Worm (Caenorhabditis elegans) whole organism, young adult: ENCODE measurements around the gene cwp-2.

Experiments
- B0035.1 ChIP-seq: sonication (generic microtip); optimal IDR thresholded peaks from 2 replicates; lab custom pipeline; 2016; ENCODE audit warnings: missing genetic modification characterization, mild to moderate bottlenecking, missing compliant biosample characterization, missing genotype, missing genetic modification reagents
- B0336.3 ChIP-seq: fragments of 200-800 bp; sonication (Bioruptor generic); IDR thresholded peaks from 2 replicates; pipeline ENCODE4 v1.3.6; 2022; ENCODE audit warnings: missing genetic modification characterization, missing compliant biosample characterization
- D2030.7 ChIP-seq: fragments of 200-800 bp; sonication (Bioruptor generic); IDR thresholded peaks from 2 replicates; pipeline ENCODE4 v1.3.6; 2022; ENCODE audit warnings: missing genetic modification reagents, missing genetic modification characterization, missing compliant biosample characterization
- F39B2.1 ChIP-seq: fragments of 200-800 bp; sonication (Bioruptor generic); IDR thresholded peaks from 2 replicates; pipeline ENCODE4 v1.3.6; 2022; ENCODE audit warnings: missing genetic modification reagents, missing genetic modification characterization, missing compliant biosample characterization
- F52B5.7 ChIP-seq: sonication (generic microtip); optimal IDR thresholded peaks from 2 replicates; lab custom pipeline; 2016; ENCODE audit warnings: mild to moderate bottlenecking, missing genetic modification characterization, missing compliant biosample characterization
- F55B11.4 ChIP-seq: sonication (generic microtip); optimal IDR thresholded peaks from 2 replicates; lab custom pipeline; 2016; ENCODE audit warnings: missing compliant biosample characterization, missing genetic modification characterization, borderline replicate concordance; ENCODE audit not compliant: insufficient read depth
- F57C9.4 ChIP-seq: sonication (generic microtip); optimal IDR thresholded peaks from 2 replicates; lab custom pipeline; 2017; ENCODE audit warnings: mild to moderate bottlenecking, missing genetic modification characterization, missing compliant biosample characterization
- K11D2.4 ChIP-seq: fragments of 200-800 bp; sonication (Bioruptor generic); IDR thresholded peaks from 2 replicates; pipeline ENCODE4 v1.3.6; 2022; ENCODE audit warnings: missing genetic modification reagents, missing genetic modification characterization, missing compliant biosample characterization
- T07F8.4 ChIP-seq: sonication (generic microtip); optimal IDR thresholded peaks from 2 replicates; lab custom pipeline; 2016; ENCODE audit warnings: mild to moderate bottlenecking, missing genetic modification characterization, moderate library complexity, missing compliant biosample characterization
- T26A5.8 ChIP-seq: sonication (generic microtip); optimal IDR thresholded peaks from 2 replicates; lab custom pipeline; 2016; ENCODE audit warnings: missing genetic modification characterization, missing compliant biosample characterization
- ZK185.1 ChIP-seq: sonication (generic microtip); optimal IDR thresholded peaks from 2 replicates; lab custom pipeline; 2016; ENCODE audit warnings: mild to moderate bottlenecking, missing genetic modification characterization, missing compliant biosample characterization; ENCODE audit not compliant: poor library complexity, severe bottlenecking
- aptf-3 ChIP-seq: fragments of 200-800 bp; sonication (Bioruptor generic); IDR thresholded peaks from 2 replicates; pipeline ENCODE4 v1.3.6; 2022; ENCODE audit warnings: missing genetic modification characterization, missing compliant biosample characterization
- bed-2 ChIP-seq: fragments of 200-800 bp; sonication (Bioruptor generic); IDR thresholded peaks from 2 replicates; pipeline ENCODE4 v1.3.6; 2022; ENCODE audit warnings: missing genetic modification reagents, missing genetic modification characterization, missing compliant biosample characterization
- ccch-3 ChIP-seq: fragments of 200-800 bp; sonication (Bioruptor generic); optimal IDR thresholded peaks from 2 replicates; lab custom pipeline; 2018; ENCODE audit warnings: mild to moderate bottlenecking, missing genetic modification characterization, missing compliant biosample characterization
- cebp-2 ChIP-seq: fragments of 200-800 bp; sonication (Bioruptor generic); IDR thresholded peaks from 2 replicates; pipeline ENCODE4 v1.3.6; 2022; ENCODE audit warnings: missing genetic modification characterization, missing compliant biosample characterization
- ceh-27 ChIP-seq: fragments of 200-800 bp; sonication (Bioruptor generic); optimal IDR thresholded peaks from 2 replicates; lab custom pipeline; 2018; ENCODE audit warnings: mild to moderate bottlenecking, missing genetic modification characterization, moderate library complexity, missing compliant biosample characterization
- ceh-79 ChIP-seq: sonication (generic microtip); optimal IDR thresholded peaks from 2 replicates; lab custom pipeline; 2017; ENCODE audit warnings: mild to moderate bottlenecking, missing genetic modification characterization, missing compliant biosample characterization
- ceh-91 ChIP-seq: fragments of 200-800 bp; sonication (Bioruptor generic); IDR thresholded peaks from 2 replicates; pipeline ENCODE4 v1.3.6; 2022; ENCODE audit warnings: missing genetic modification reagents, missing genetic modification characterization, missing compliant biosample characterization
- die-1 ChIP-seq: sonication (generic microtip); optimal IDR thresholded peaks from 2 replicates; lab custom pipeline; 2016; ENCODE audit warnings: missing genotype, mild to moderate bottlenecking, missing genetic modification characterization, missing compliant biosample characterization
- dpff-1 ChIP-seq: sonication (generic microtip); optimal IDR thresholded peaks from 2 replicates; lab custom pipeline; 2017; ENCODE audit warnings: mild to moderate bottlenecking, missing genetic modification characterization, missing compliant biosample characterization
- dpl-1 ChIP-seq: fragments of 150-350 bp; optimal IDR thresholded peaks from 2 replicates; lab custom pipeline; 2014; ENCODE audit warnings: missing biosample characterization, missing genetic modification reagents, missing genetic modification characterization
- egl-18 ChIP-seq: fragments of 200-800 bp; sonication (Bioruptor generic); IDR thresholded peaks from 2 replicates; pipeline ENCODE4 v1.3.6; 2022; ENCODE audit warnings: missing genetic modification reagents, missing genetic modification characterization, missing compliant biosample characterization
- egl-44 ChIP-seq: fragments of 200-800 bp; sonication (Bioruptor generic); IDR thresholded peaks from 2 replicates; pipeline ENCODE4 v1.3.6; 2022; ENCODE audit warnings: missing genetic modification reagents, missing genetic modification characterization, missing compliant biosample characterization
- egrh-3 ChIP-seq: fragments of 200-800 bp; sonication (Bioruptor generic); IDR thresholded peaks from 2 replicates; pipeline ENCODE4 v1.3.6; 2022; ENCODE audit warnings: missing genetic modification reagents, missing genetic modification characterization, missing compliant biosample characterization
- ekl-4 ChIP-seq: fragments of 200-800 bp; sonication (Bioruptor generic); IDR thresholded peaks from 2 replicates; pipeline ENCODE4 v1.3.6; 2022; ENCODE audit warnings: missing genetic modification reagents, missing genetic modification characterization, missing compliant biosample characterization
- ets-4 ChIP-seq: fragments of 200-800 bp; sonication (Bioruptor generic); optimal IDR thresholded peaks from 2 replicates; lab custom pipeline; 2018; ENCODE audit warnings: mild to moderate bottlenecking, missing genetic modification characterization, missing compliant biosample characterization
- him-1 ChIP-seq: sonication (generic microtip); optimal IDR thresholded peaks from 2 replicates; lab custom pipeline; 2016; ENCODE audit warnings: missing genotype, missing genetic modification reagents, missing genetic modification characterization, missing compliant biosample characterization
- hmg-20 ChIP-seq: fragments of 200-800 bp; sonication (Bioruptor generic); IDR thresholded peaks from 2 replicates; pipeline ENCODE4 v1.3.6; 2022; ENCODE audit warnings: missing genetic modification reagents, missing genetic modification characterization, missing compliant biosample characterization
- hsf-1 ChIP-seq: fragments of 200-800 bp; sonication (Bioruptor generic); IDR thresholded peaks from 2 replicates; pipeline ENCODE4 v1.3.6; 2022; ENCODE audit warnings: missing genetic modification reagents, missing genetic modification characterization, missing compliant biosample characterization
- let-526 ChIP-seq: fragments of 200-800 bp; sonication (Bioruptor generic); IDR thresholded peaks from 2 replicates; pipeline ENCODE4 v1.3.6; 2022; ENCODE audit warnings: missing genetic modification reagents, missing genetic modification characterization, missing compliant biosample characterization
- lin-26 ChIP-seq: fragments of 200-800 bp; sonication (Bioruptor generic); IDR thresholded peaks from 2 replicates; pipeline ENCODE4 v1.3.6; 2022; ENCODE audit warnings: missing genetic modification reagents, missing genetic modification characterization, missing compliant biosample characterization
- lin-54 ChIP-seq: fragments of 200-800 bp; sonication (Bioruptor generic); optimal IDR thresholded peaks from 2 replicates; lab custom pipeline; 2018; ENCODE audit warnings: mild to moderate bottlenecking, missing genetic modification characterization, missing compliant biosample characterization
- lir-1 ChIP-seq: fragments of 200-800 bp; sonication (Bioruptor generic); conservative IDR thresholded peaks from 2 replicates; pipeline ENCODE4 v1.3.6; 2022; ENCODE audit warnings: missing genetic modification reagents, missing genetic modification characterization, missing compliant biosample characterization
- lsl-1 ChIP-seq: fragments of 200-800 bp; sonication (Bioruptor generic); optimal IDR thresholded peaks from 2 replicates; lab custom pipeline; 2018; ENCODE audit warnings: mild to moderate bottlenecking, missing genetic modification characterization, moderate library complexity, missing compliant biosample characterization
- lsy-27 ChIP-seq: sonication (generic microtip); optimal IDR thresholded peaks from 2 replicates; lab custom pipeline; 2017; ENCODE audit warnings: missing genetic modification characterization, mild to moderate bottlenecking, missing compliant biosample characterization, antibody characterized with exemption, missing genotype, borderline replicate concordance; ENCODE audit not compliant: insufficient read depth
- madf-8 ChIP-seq: fragments of 200-800 bp; sonication (Bioruptor generic); conservative IDR thresholded peaks from 2 replicates; pipeline ENCODE4 v1.3.6; 2022; ENCODE audit warnings: missing genetic modification reagents, missing genetic modification characterization, missing compliant biosample characterization
- mcd-1 ChIP-seq: fragments of 200-800 bp; sonication (Bioruptor generic); IDR thresholded peaks from 2 replicates; pipeline ENCODE4 v1.3.6; 2022; ENCODE audit warnings: missing genetic modification reagents, missing genetic modification characterization, missing compliant biosample characterization
- nfya-1 ChIP-seq: sonication (generic microtip); optimal IDR thresholded peaks from 2 replicates; lab custom pipeline; 2017; ENCODE audit warnings: antibody characterized with exemption, missing compliant biosample characterization, missing genetic modification characterization, borderline replicate concordance; ENCODE audit not compliant: insufficient read depth
- nhr-120 ChIP-seq: fragments of 200-800 bp; sonication (Bioruptor generic); IDR thresholded peaks from 2 replicates; pipeline ENCODE4 v1.3.6; 2022; ENCODE audit warnings: missing genetic modification characterization, missing compliant biosample characterization
- pha-4 ChIP-seq: fragments of 150-350 bp; sonication (generic microtip); optimal IDR thresholded peaks from 2 replicates; lab custom pipeline; 2014; ENCODE audit warnings: missing biosample characterization, missing genetic modification reagents, missing genetic modification characterization
- sea-2 ChIP-seq: fragments of 200-800 bp; sonication (Bioruptor generic); IDR thresholded peaks from 2 replicates; pipeline ENCODE4 v1.3.6; 2022; ENCODE audit warnings: missing genetic modification characterization, missing compliant biosample characterization
- snpc-1.1 ChIP-seq: sonication (generic microtip); optimal IDR thresholded peaks from 2 replicates; lab custom pipeline; 2017; ENCODE audit warnings: missing genetic modification characterization, mild to moderate bottlenecking, missing compliant biosample characterization, antibody characterized with exemption, moderate library complexity, missing genotype, missing genetic modification reagents; ENCODE audit not compliant: insufficient read depth
- snpc-1.3 ChIP-seq: sonication (generic microtip); optimal IDR thresholded peaks from 2 replicates; lab custom pipeline; 2017; ENCODE audit warnings: missing genetic modification characterization, mild to moderate bottlenecking, missing compliant biosample characterization, antibody characterized with exemption, moderate library complexity, missing genotype, missing genetic modification reagents; ENCODE audit not compliant: insufficient read depth
- unc-130 ChIP-seq: sonication (generic microtip); optimal IDR thresholded peaks from 2 replicates; lab custom pipeline; 2016; ENCODE audit warnings: missing genetic modification reagents, missing genetic modification characterization, missing compliant biosample characterization
- zim-3 ChIP-seq: sonication (generic microtip); optimal IDR thresholded peaks from 2 replicates; lab custom pipeline; 2017; ENCODE audit warnings: mild to moderate bottlenecking, missing genetic modification characterization, moderate library complexity, missing compliant biosample characterization
- ztf-18 ChIP-seq: sonication (generic microtip); optimal IDR thresholded peaks from 2 replicates; lab custom pipeline; 2016; ENCODE audit warnings: missing genotype, mild to moderate bottlenecking, missing genetic modification characterization, missing compliant biosample characterization
- ztf-3 ChIP-seq: fragments of 200-800 bp; sonication (Bioruptor generic); optimal IDR thresholded peaks from 2 replicates; lab custom pipeline; 2018; ENCODE audit warnings: mild to moderate bottlenecking, missing genetic modification characterization, missing compliant biosample characterization

cwp-2 gene

DNA sequence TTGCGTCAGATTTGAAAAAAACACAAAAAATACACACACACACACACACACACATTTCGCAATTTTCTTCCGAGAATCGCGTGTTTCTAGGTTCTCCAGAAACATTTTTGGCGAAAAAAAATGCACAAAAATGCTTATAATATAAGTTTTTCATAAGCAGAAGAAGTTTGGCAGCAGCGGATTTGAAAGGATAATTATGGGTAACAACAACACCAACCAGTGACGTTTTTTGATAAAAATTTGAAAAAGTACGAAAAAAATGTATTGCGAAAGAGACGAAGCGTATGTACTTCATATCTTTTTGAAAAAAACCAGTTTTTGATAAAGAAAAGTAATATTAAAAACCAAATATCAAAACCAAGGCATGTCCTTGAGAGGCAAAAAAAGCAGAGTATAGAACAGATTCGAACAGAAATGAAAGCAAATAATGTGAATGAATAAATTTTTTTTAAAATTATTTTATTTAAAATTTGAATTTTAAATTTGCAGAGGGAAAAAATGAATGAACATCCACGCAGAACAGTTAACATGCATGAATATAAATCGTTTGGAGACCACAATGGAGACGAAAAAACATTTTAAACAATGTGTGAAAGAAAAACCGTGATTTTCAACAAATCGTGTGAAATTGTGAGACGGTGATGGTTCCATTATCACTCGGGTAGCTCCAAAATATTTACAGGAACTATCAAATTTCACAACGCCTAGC is 18.6 kb downstream of the cwp-2 start:
- TF ChIP-seq nhr-120 (GFP tag; lab: Robert Waterston, UW) (no peak), T07F8.4 (tag; lab: Kevin White, UChicago) (peak; percentile 30), ets-4 (GFP tag; lab: Kevin White, UChicago) (no peak), egl-18 (GFP tag; lab: Robert Waterston, UW) (no peak), dpff-1 (peak; percentile 85), madf-8 (GFP tag; lab: Robert Waterston, UW) (no peak), F57C9.4 (tag; lab: Kevin White, UChicago) (peak; percentile 83), lsy-27 (tag; lab: Kevin White, UChicago) (no peak), snpc-1.1 (tag; lab: Kevin White, UChicago) (no peak), hmg-20 (GFP tag; lab: Robert Waterston, UW) (no peak), nfya-1 (tag; lab: Kevin White, UChicago) (no peak), bed-2 (GFP tag; lab: Robert Waterston, UW) (no peak), ceh-91 (no peak), lin-26 (GFP tag; lab: Robert Waterston, UW) (peak; percentile 56), let-526 (no peak), T26A5.8 (tag; lab: Kevin White, UChicago) (peak; percentile 32), egl-44 (no peak), ztf-18 (no peak), zim-3 (tag; lab: Kevin White, UChicago) (peak; percentile 84), ekl-4 (GFP tag; lab: Robert Waterston, UW) (peak; percentile 7; the same call in 1 of the 2 replicates), D2030.7 (GFP tag; lab: Robert Waterston, UW) (no peak), F55B11.4 (tag; lab: Kevin White, UChicago) (no peak), snpc-1.3 (tag; lab: Kevin White, UChicago) (no peak), cebp-2 (GFP tag; lab: Robert Waterston, UW) (no peak), aptf-3 (GFP tag; lab: Robert Waterston, UW) (peak; percentile 46; the same call in 1 of the 2 replicates), lsl-1 (GFP tag; lab: Kevin White, UChicago) (peak; percentile 1), dpl-1 (no peak), him-1 (tag; lab: Kevin White, UChicago) (no peak), B0035.1 (no peak), ZK185.1 (peak; percentile 68), sea-2 (no peak), hsf-1 (GFP tag; lab: Robert Waterston, UW) (peak; percentile 48; the same call in 1 of the 2 replicates), ceh-79 (tag; lab: Kevin White, UChicago) (peak; percentile 85), ccch-3 (GFP tag; lab: Kevin White, UChicago) (peak; percentile 33), pha-4 (tag; lab: Kevin White, UChicago) (no peak), ztf-3 (GFP tag; lab: Kevin White, UChicago) (peak; percentile 75), mcd-1 (GFP tag; lab: Robert Waterston, UW) (peak; percentile 11; the same call in 1 of the 2 replicates), unc-130 (GFP tag; lab: Kevin White, UChicago) (peak; percentile 13), die-1 (tag; lab: Kevin White, UChicago) (peak; percentile 43), F39B2.1 (GFP tag; lab: Robert Waterston, UW) (no peak), K11D2.4 (0 out of 2 replicates have a peak, but pooled peaks have one; percentile 31), B0336.3 (GFP tag; lab: Robert Waterston, UW) (peak; percentile 85), lir-1 (GFP tag; lab: Robert Waterston, UW) (no peak), ceh-27 (no peak), F52B5.7 (tag; lab: Kevin White, UChicago) (peak; percentile 74), lin-54 (GFP tag; lab: Kevin White, UChicago) (peak; percentile 54), egrh-3 (GFP tag; lab: Robert Waterston, UW) (no peak)
